Worm (Caenorhabditis elegans) whole organism, late embryonic: ENCODE measurements around the gene daf-3.

ENCODE experiments used
- C08G9.2 ChIP-seq: sonication (generic microtip); optimal IDR thresholded peaks from 2 replicates; lab custom pipeline; 2016; ENCODE audit warnings: mild to moderate bottlenecking, missing genetic modification characterization, moderate library complexity, missing compliant biosample characterization
- C38D4.7 ChIP-seq: fragments of 200-800 bp; sonication (Bioruptor generic); optimal IDR thresholded peaks from 2 replicates; lab custom pipeline; 2018; ENCODE audit warnings: mild to moderate bottlenecking, missing genetic modification characterization, moderate library complexity, missing compliant biosample characterization
- K02D7.2 ChIP-seq: sonication (generic microtip); optimal IDR thresholded peaks from 2 replicates; lab custom pipeline; 2017; ENCODE audit warnings: mild to moderate bottlenecking, missing genetic modification characterization, missing compliant biosample characterization
- K09A11.1 ChIP-seq: sonication (generic microtip); optimal IDR thresholded peaks from 2 replicates; lab custom pipeline; 2017; ENCODE audit warnings: antibody characterized with exemption, mild to moderate bottlenecking, missing genetic modification characterization, missing compliant biosample characterization; ENCODE audit not compliant: insufficient read depth
- T23F11.4 ChIP-seq: fragments of 200-800 bp; sonication (Bioruptor generic); optimal IDR thresholded peaks from 2 replicates; lab custom pipeline; 2018; ENCODE audit warnings: mild to moderate bottlenecking, missing genetic modification characterization, missing compliant biosample characterization
- ceh-14 ChIP-seq: sonication (generic microtip); optimal IDR thresholded peaks from 2 replicates; lab custom pipeline; 2016; ENCODE audit warnings: missing genotype, missing genetic modification characterization, missing compliant biosample characterization
- ceh-18 ChIP-seq: sonication (generic microtip); optimal IDR thresholded peaks from 2 replicates; lab custom pipeline; 2016; ENCODE audit warnings: missing genetic modification characterization, missing compliant biosample characterization
- ceh-19 ChIP-seq: fragments of 200-800 bp; sonication (Bioruptor generic); optimal IDR thresholded peaks from 2 replicates; lab custom pipeline; 2018; ENCODE audit warnings: mild to moderate bottlenecking, missing genetic modification characterization, missing compliant biosample characterization
- ceh-2 ChIP-seq: sonication (generic microtip); optimal IDR thresholded peaks from 2 replicates; lab custom pipeline; 2016; ENCODE audit warnings: missing genotype, missing genetic modification characterization, missing compliant biosample characterization
- ceh-22 ChIP-seq: sonication (generic microtip); optimal IDR thresholded peaks from 2 replicates; lab custom pipeline; 2017; ENCODE audit warnings: missing biosample characterization, missing genetic modification characterization
- ceh-24 ChIP-seq: sonication (generic microtip); optimal IDR thresholded peaks from 2 replicates; lab custom pipeline; 2016; ENCODE audit warnings: mild to moderate bottlenecking, missing genetic modification characterization, missing compliant biosample characterization
- ceh-30 ChIP-seq: fragments of 150-350 bp; optimal IDR thresholded peaks from 2 replicates; lab custom pipeline; 2014; ENCODE audit warnings: missing biosample characterization, missing genetic modification characterization
- ceh-31 ChIP-seq: sonication (generic microtip); optimal IDR thresholded peaks from 2 replicates; lab custom pipeline; 2016; ENCODE audit warnings: missing genetic modification characterization, missing compliant biosample characterization
- ceh-9 ChIP-seq: sonication (generic microtip); optimal IDR thresholded peaks from 2 replicates; lab custom pipeline; 2016; ENCODE audit warnings: mild to moderate bottlenecking, missing genetic modification characterization, inconsistent platforms, missing compliant biosample characterization
- che-1 ChIP-seq: sonication (generic microtip); optimal IDR thresholded peaks from 2 replicates; lab custom pipeline; 2016; ENCODE audit warnings: mild to moderate bottlenecking, missing genetic modification characterization, missing compliant biosample characterization
- dve-1 ChIP-seq: sonication (generic microtip); optimal IDR thresholded peaks from 2 replicates; lab custom pipeline; 2017; ENCODE audit warnings: antibody characterized with exemption, mild to moderate bottlenecking, missing genetic modification characterization, missing compliant biosample characterization
- elt-2 ChIP-seq: sonication (generic microtip); optimal IDR thresholded peaks from 2 replicates; lab custom pipeline; 2016; ENCODE audit warnings: missing genetic modification reagents, missing genetic modification characterization, missing compliant biosample characterization
- elt-4 ChIP-seq: sonication (generic microtip); optimal IDR thresholded peaks from 2 replicates; lab custom pipeline; 2016; ENCODE audit warnings: missing genetic modification characterization, missing compliant biosample characterization
- ets-4 ChIP-seq: sonication (generic microtip); optimal IDR thresholded peaks from 2 replicates; lab custom pipeline; 2016; ENCODE audit warnings: missing genetic modification characterization, missing compliant biosample characterization
- eyg-1 ChIP-seq: sonication (generic microtip); optimal IDR thresholded peaks from 2 replicates; lab custom pipeline; 2016; ENCODE audit warnings: missing genotype, missing genetic modification characterization, missing compliant biosample characterization
- fax-1 ChIP-seq: sonication (generic microtip); optimal IDR thresholded peaks from 2 replicates; lab custom pipeline; 2016; ENCODE audit warnings: missing genotype, missing genetic modification characterization, missing compliant biosample characterization
- fkh-10 ChIP-seq: fragments of 150-350 bp; optimal IDR thresholded peaks from 2 replicates; lab custom pipeline; 2014; ENCODE audit warnings: missing biosample characterization, missing genetic modification reagents, missing genetic modification characterization
- fkh-6 ChIP-seq: sonication (generic microtip); optimal IDR thresholded peaks from 2 replicates; lab custom pipeline; 2016; ENCODE audit warnings: missing genetic modification characterization, missing compliant biosample characterization
- gmeb-2 ChIP-seq: sonication (generic microtip); optimal IDR thresholded peaks from 2 replicates; lab custom pipeline; 2016; ENCODE audit warnings: missing genetic modification characterization, inconsistent platforms, missing compliant biosample characterization
- hlh-13 ChIP-seq: fragments of 200-800 bp; sonication (Bioruptor generic); optimal IDR thresholded peaks from 2 replicates; lab custom pipeline; 2018; ENCODE audit warnings: mild to moderate bottlenecking, missing genetic modification characterization, missing compliant biosample characterization
- hlh-30 ChIP-seq: sonication (generic microtip); optimal IDR thresholded peaks from 2 replicates; lab custom pipeline; 2017; ENCODE audit warnings: antibody characterized with exemption, missing genetic modification characterization, missing compliant biosample characterization; ENCODE audit not compliant: insufficient read depth
- hlh-6 ChIP-seq: sonication (generic microtip); optimal IDR thresholded peaks from 2 replicates; lab custom pipeline; 2016; ENCODE audit warnings: missing genotype, missing genetic modification characterization, missing compliant biosample characterization
- hlh-8 ChIP-seq: sonication (generic microtip); optimal IDR thresholded peaks from 2 replicates; lab custom pipeline; 2016; ENCODE audit warnings: missing genotype, missing genetic modification characterization, missing compliant biosample characterization
- nfya-1 ChIP-seq: sonication (generic microtip); optimal IDR thresholded peaks from 2 replicates; lab custom pipeline; 2017; ENCODE audit warnings: missing genetic modification characterization, mild to moderate bottlenecking, missing compliant biosample characterization, antibody characterized with exemption, moderate library complexity
- nhr-232 ChIP-seq: sonication (generic microtip); optimal IDR thresholded peaks from 2 replicates; lab custom pipeline; 2016; ENCODE audit warnings: missing genetic modification characterization, missing compliant biosample characterization
- npax-4 ChIP-seq: sonication (generic microtip); optimal IDR thresholded peaks from 2 replicates; lab custom pipeline; 2016; ENCODE audit warnings: missing genetic modification characterization, missing compliant biosample characterization
- odd-2 ChIP-seq: sonication (generic microtip); optimal IDR thresholded peaks from 2 replicates; lab custom pipeline; 2017; ENCODE audit warnings: antibody characterized with exemption, mild to moderate bottlenecking, missing genetic modification characterization, missing compliant biosample characterization
- pag-3 ChIP-seq: sonication (generic microtip); optimal IDR thresholded peaks from 2 replicates; lab custom pipeline; 2016; ENCODE audit warnings: missing compliant biosample characterization, missing genetic modification characterization, borderline replicate concordance
- pax-1 ChIP-seq: fragments of 150-350 bp; optimal IDR thresholded peaks from 2 replicates; lab custom pipeline; 2014; ENCODE audit warnings: missing biosample characterization, missing genetic modification characterization
- pha-2 ChIP-seq: sonication (generic microtip); optimal IDR thresholded peaks from 2 replicates; lab custom pipeline; 2017; ENCODE audit warnings: mild to moderate bottlenecking, missing genetic modification characterization, missing compliant biosample characterization
- pqm-1 ChIP-seq: sonication (generic microtip); optimal IDR thresholded peaks from 2 replicates; lab custom pipeline; 2016; ENCODE audit warnings: missing genetic modification characterization, missing compliant biosample characterization
- pros-1 ChIP-seq: fragments of 150-350 bp; optimal IDR thresholded peaks from 2 replicates; lab custom pipeline; 2014; ENCODE audit warnings: missing biosample characterization, missing genetic modification reagents, missing genetic modification characterization
- ref-2 ChIP-seq: sonication (generic microtip); optimal IDR thresholded peaks from 2 replicates; lab custom pipeline; 2016; ENCODE audit warnings: missing genetic modification characterization, missing compliant biosample characterization
- rnt-1 ChIP-seq: sonication (generic microtip); optimal IDR thresholded peaks from 2 replicates; lab custom pipeline; 2016; ENCODE audit warnings: missing genetic modification characterization, missing compliant biosample characterization
- sdc-2 ChIP-seq: sonication (generic microtip); optimal IDR thresholded peaks from 2 replicates; lab custom pipeline; 2016; ENCODE audit warnings: missing genotype, missing genetic modification characterization, missing compliant biosample characterization
- sox-2 ChIP-seq: fragments of 200-800 bp; sonication (Bioruptor generic); IDR thresholded peaks from 2 replicates; pipeline ENCODE4 v1.3.6; 2022; ENCODE audit warnings: missing genetic modification reagents, missing genetic modification characterization, missing compliant biosample characterization
- sox-4 ChIP-seq: sonication (generic microtip); optimal IDR thresholded peaks from 2 replicates; lab custom pipeline; 2017; ENCODE audit warnings: mild to moderate bottlenecking, missing genetic modification characterization, inconsistent platforms, missing compliant biosample characterization
- syd-9 ChIP-seq: sonication (generic microtip); optimal IDR thresholded peaks from 2 replicates; lab custom pipeline; 2016; ENCODE audit warnings: mild to moderate bottlenecking, missing genetic modification characterization, moderate library complexity, missing compliant biosample characterization
- tbx-7 ChIP-seq: sonication (generic microtip); optimal IDR thresholded peaks from 2 replicates; lab custom pipeline; 2016; ENCODE audit warnings: missing genotype, missing genetic modification characterization, missing compliant biosample characterization
- ttx-3 ChIP-seq: sonication (generic microtip); optimal IDR thresholded peaks from 2 replicates; lab custom pipeline; 2016; ENCODE audit warnings: missing genetic modification reagents, missing genetic modification characterization, missing compliant biosample characterization
- unc-42 ChIP-seq: sonication (generic microtip); optimal IDR thresholded peaks from 2 replicates; lab custom pipeline; 2016; ENCODE audit warnings: missing genotype, missing genetic modification characterization, missing compliant biosample characterization
- unc-55 ChIP-seq: sonication (generic microtip); optimal IDR thresholded peaks from 2 replicates; lab custom pipeline; 2017; ENCODE audit warnings: missing biosample characterization, missing genetic modification reagents, missing genetic modification characterization
- unc-86 ChIP-seq: sonication (generic microtip); optimal IDR thresholded peaks from 2 replicates; lab custom pipeline; 2016; ENCODE audit warnings: missing genetic modification characterization, missing compliant biosample characterization
- ztf-16 ChIP-seq: sonication (generic microtip); optimal IDR thresholded peaks from 2 replicates; lab custom pipeline; 2017; ENCODE audit warnings: missing genetic modification characterization, missing compliant biosample characterization

Gene daf-3

DNA sequence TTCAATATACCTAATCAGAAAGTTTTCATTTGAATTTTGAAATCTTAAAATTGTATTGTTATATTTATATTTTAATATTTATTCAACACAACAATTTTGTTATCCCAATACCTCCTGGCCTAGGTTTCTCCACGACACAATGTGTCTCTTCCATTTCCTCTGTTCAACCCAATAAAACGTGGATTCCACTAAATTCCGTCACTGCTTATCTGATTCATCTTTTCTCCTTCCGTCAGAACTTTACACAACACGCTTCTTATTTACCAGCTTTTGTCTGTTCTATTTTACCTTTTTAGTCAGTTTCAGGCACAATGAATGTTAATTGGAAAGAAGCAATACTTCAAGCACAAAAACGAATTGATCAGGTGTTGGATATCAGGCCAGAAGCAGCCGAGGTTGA is 9.2 kb upstream of the daf-3 start, which contains the start of gene F39H12.1:
TSS of gene F39H12.1 (plus strand) at position 301 of the 400 bp plus-strand sequence.
- TF ChIP-seq nhr-232: no peak
- no peak for TF ChIP-seq odd-2 (tag; lab: Kevin White, UChicago)
- no peak for TF ChIP-seq ceh-19 (GFP tag; lab: Kevin White, UChicago)
- TF ChIP-seq sox-4 (tag; lab: Kevin White, UChicago): no peak
- TF ChIP-seq fkh-6 (tag; lab: Kevin White, UChicago): no peak
- TF ChIP-seq C38D4.7 (GFP tag; lab: Kevin White, UChicago): no peak
- TF ChIP-seq hlh-8 (tag; lab: Kevin White, UChicago): no peak
- no peak for TF ChIP-seq ceh-9 (tag; lab: Kevin White, UChicago)
- no peak for TF ChIP-seq pha-2 (tag; lab: Kevin White, UChicago)
- no peak for TF ChIP-seq sox-2 (GFP tag; lab: Robert Waterston, UW)
- TF ChIP-seq pag-3 (tag; lab: Kevin White, UChicago): no peak
- no peak for TF ChIP-seq ttx-3 (tag; lab: Kevin White, UChicago)
- no peak for TF ChIP-seq elt-2
- no peak for TF ChIP-seq fkh-10 (GFP tag; lab: Kevin White, UChicago)

DNA sequence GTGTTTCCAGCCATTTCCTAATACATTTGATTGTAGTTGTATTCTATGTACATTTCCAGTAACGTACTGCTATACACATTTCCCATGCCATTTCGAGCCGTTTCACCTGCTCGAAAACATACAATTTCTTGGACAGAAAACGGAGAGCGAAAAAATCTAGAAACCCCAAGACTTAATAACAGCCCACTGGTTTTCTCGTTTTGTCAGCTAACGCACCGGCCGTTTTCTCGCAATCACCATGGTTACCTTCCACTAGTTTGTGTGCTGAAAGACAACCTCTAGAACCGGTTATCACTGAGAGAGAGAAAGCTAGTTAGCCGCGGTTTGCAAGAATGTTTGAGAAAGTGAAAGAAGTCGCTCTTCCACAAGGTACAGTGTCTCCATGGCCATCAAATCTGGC is 4.9 kb upstream of the daf-3 start:
- TF ChIP-seq npax-4 (no peak), ceh-24 (tag; lab: Kevin White, UChicago) (no peak), unc-55 (GFP tag; lab: Kevin White, UChicago) (no peak), K09A11.1 (tag; lab: Kevin White, UChicago) (no peak), pax-1 (no peak), gmeb-2 (tag; lab: Kevin White, UChicago) (no peak), pqm-1 (tag; lab: Kevin White, UChicago) (no peak), elt-4 (tag; lab: Kevin White, UChicago) (no peak), unc-86 (tag; lab: Kevin White, UChicago) (no peak), ceh-18 (tag; lab: Kevin White, UChicago) (no peak), pros-1 (tag; lab: Kevin White, UChicago) (no peak), K02D7.2 (tag; lab: Kevin White, UChicago) (no peak), hlh-13 (GFP tag; lab: Kevin White, UChicago) (no peak), eyg-1 (no peak)

DNA sequence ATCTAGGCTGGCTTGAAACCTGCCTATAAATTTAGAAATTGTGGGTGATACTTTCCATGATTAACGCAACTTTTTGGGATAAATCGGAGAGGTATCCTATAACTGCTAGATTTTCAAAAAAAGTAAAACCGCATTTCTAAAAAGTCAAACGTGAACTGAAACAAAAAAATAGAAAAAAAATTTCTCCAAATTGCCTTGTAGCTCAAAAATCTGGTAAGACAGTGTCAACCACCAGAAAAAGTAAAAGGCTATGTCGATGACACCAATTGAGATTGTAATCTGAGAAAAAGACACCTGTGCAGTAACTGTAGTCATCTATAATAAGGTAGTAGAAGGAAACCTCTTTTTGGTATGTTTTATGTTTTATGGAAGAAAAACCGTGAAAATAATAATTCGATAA is 3.3 kb upstream of the daf-3 start, which contains the start of gene wdr-54:
TSS of gene wdr-54 (plus strand) at position 301 of the 400 bp plus-strand sequence.
- TF ChIP-seq ceh-31 (no peak), unc-42 (tag; lab: Kevin White, UChicago) (no peak), ceh-22 (no peak), C38D4.7 (GFP tag; lab: Kevin White, UChicago) (no peak), unc-55 (GFP tag; lab: Kevin White, UChicago) (no peak), dve-1 (tag; lab: Kevin White, UChicago) (no peak), C08G9.2 (tag; lab: Kevin White, UChicago) (no peak), nfya-1 (no peak), fax-1 (tag; lab: Kevin White, UChicago) (no peak)

DNA sequence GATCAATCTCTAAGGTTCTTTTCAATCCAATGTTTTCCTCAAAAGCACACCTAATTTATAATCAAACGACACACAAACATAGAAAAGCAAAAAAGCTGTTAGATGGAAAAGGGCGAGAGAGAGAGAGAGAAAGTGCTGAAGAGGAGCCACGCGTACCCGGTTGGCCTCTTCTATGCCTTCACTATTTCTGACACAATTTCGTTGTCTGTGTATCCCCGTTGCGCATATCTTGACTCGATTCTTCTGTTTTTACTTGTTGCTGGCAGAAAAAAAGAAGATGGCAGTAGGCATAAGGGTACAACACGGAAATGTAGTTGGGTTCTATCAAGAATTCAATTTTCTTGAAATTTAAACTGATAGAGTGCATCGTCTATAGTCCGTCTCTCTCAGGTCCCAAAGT is 2.2 kb upstream of the daf-3 start:
- TF ChIP-seq che-1 (no peak), ceh-30 (tag; lab: Kevin White, UChicago) (no peak), syd-9 (no peak), ref-2 (peak; percentile 35), ets-4 (tag; lab: Kevin White, UChicago) (no peak), sdc-2 (tag; lab: Kevin White, UChicago) (peak; percentile 58), rnt-1 (tag; lab: Kevin White, UChicago) (peak; percentile 9), ceh-19 (GFP tag; lab: Kevin White, UChicago) (peak; percentile 6), tbx-7 (tag; lab: Kevin White, UChicago) (no peak), eyg-1 (no peak), ceh-2 (tag; lab: Kevin White, UChicago) (no peak), hlh-6 (no peak), fax-1 (tag; lab: Kevin White, UChicago) (no peak), ceh-14 (tag; lab: Kevin White, UChicago) (peak; percentile 25), ztf-16 (tag; lab: Kevin White, UChicago) (no peak), hlh-30 (tag; lab: Kevin White, UChicago) (no peak), T23F11.4 (GFP tag; lab: Kevin White, UChicago) (no peak)
